Fruit fly (Drosophila melanogaster) whole organism, wandering third instar larva: ENCODE results near the gene Mipp1.

Experiments used
- OdsH ChIP-seq: fragments of 200-800 bp; sonication (Bioruptor generic); optimal IDR thresholded peaks from 2 replicates; lab custom pipeline; 2016; ENCODE audit warnings: missing biosample characterization, mild to moderate bottlenecking, missing genetic modification characterization
- br ChIP-seq: fragments of 200-800 bp; sonication (Bioruptor generic); optimal IDR thresholded peaks from 2 replicates; lab custom pipeline; 2016; ENCODE audit warnings: missing biosample characterization, missing genetic modification characterization
- h ChIP-seq: fragments of 200-800 bp; sonication (Bioruptor generic); optimal IDR thresholded peaks from 3 replicates; lab custom pipeline; 2016; ENCODE audit warnings: missing biosample characterization, mild to moderate bottlenecking, missing genetic modification characterization
- sv ChIP-seq: fragments of 200-800 bp; sonication (Bioruptor generic); optimal IDR thresholded peaks from 3 replicates; lab custom pipeline; 2016; ENCODE audit warnings: missing biosample characterization, missing genetic modification characterization

DNA sequence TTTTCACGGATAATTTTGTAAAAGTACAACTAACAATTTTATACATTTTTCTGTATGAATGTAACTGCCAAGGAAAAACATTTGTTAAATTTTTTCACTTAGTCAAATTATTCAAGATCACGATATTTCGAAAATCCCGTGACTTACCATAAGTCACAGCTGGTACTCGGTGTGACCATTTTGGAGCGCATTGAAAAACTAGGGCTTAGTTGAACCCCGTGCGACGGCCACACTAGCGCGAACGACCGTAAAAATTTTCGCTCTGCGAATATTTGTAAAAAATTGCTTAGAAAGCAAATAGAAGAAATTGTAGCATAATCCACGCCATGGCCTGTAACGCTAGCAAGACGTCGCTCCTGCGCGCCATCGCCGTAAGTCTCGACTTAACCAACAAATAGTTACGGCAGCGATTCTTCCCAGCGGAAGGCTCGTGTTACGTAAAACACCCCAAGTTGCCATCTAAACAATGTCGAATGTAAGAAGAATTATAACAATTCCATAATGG lies 11.0 kb upstream of the Mipp1 start, which contains the start of gene UQCR-C2:
- no peak for TF ChIP-seq br (GFP tag; lab: Kevin White, UChicago)
- TF ChIP-seq sv (GFP tag; lab: Kevin White, UChicago), result no peak
- TF ChIP-seq h (GFP tag; lab: Kevin White, UChicago), result no peak
- TF ChIP-seq OdsH (GFP tag; lab: Kevin White, UChicago), result no peak
